Worm (Caenorhabditis elegans) whole organism, early embryonic: ENCODE data around the gene nlp-28.

ENCODE experiments used
- B0310.2 ChIP-seq: sonication (generic microtip); optimal IDR thresholded peaks from 2 replicates; lab custom pipeline; 2016; ENCODE audit warnings: mild to moderate bottlenecking, missing genetic modification characterization, missing compliant biosample characterization
- F13C5.2 ChIP-seq: sonication (generic microtip); optimal IDR thresholded peaks from 2 replicates; lab custom pipeline; 2017; ENCODE audit warnings: mild to moderate bottlenecking, missing genetic modification characterization, inconsistent platforms, missing compliant biosample characterization
- aly-1 ChIP-seq: sonication (generic microtip); optimal IDR thresholded peaks from 2 replicates; lab custom pipeline; 2016; ENCODE audit warnings: missing genetic modification characterization, missing compliant biosample characterization
- ama-1 ChIP-seq: fragments of 150-350 bp; optimal IDR thresholded peaks from 2 replicates; lab custom pipeline; 2014
- ceh-13 ChIP-seq: fragments of 200-800 bp; sonication (Bioruptor generic); optimal IDR thresholded peaks from 2 replicates; lab custom pipeline; 2018; ENCODE audit warnings: mild to moderate bottlenecking, missing genetic modification characterization, missing compliant biosample characterization
- ceh-36 ChIP-seq: sonication (generic microtip); optimal IDR thresholded peaks from 2 replicates; lab custom pipeline; 2016; ENCODE audit warnings: missing genetic modification characterization, inconsistent platforms, missing compliant biosample characterization
- ets-7 ChIP-seq: sonication (generic microtip); optimal IDR thresholded peaks from 2 replicates; lab custom pipeline; 2016; ENCODE audit warnings: missing genotype, missing genetic modification characterization, missing compliant biosample characterization
- flt-1 ChIP-seq: fragments of 200-800 bp; sonication (Bioruptor generic); IDR thresholded peaks from 2 replicates; pipeline ENCODE4 v1.3.6; 2022; ENCODE audit warnings: missing genetic modification characterization, missing compliant biosample characterization
- hmg-4 ChIP-seq: fragments of 200-800 bp; sonication (Bioruptor generic); optimal IDR thresholded peaks from 2 replicates; lab custom pipeline; 2018; ENCODE audit warnings: mild to moderate bottlenecking, missing genetic modification characterization, missing compliant biosample characterization
- hnd-1 ChIP-seq: sonication (generic microtip); optimal IDR thresholded peaks from 2 replicates; lab custom pipeline; 2016; ENCODE audit warnings: missing genetic modification characterization, missing compliant biosample characterization
- sea-1 ChIP-seq: fragments of 200-800 bp; sonication (Bioruptor generic); conservative IDR thresholded peaks from 2 replicates; pipeline ENCODE4 v1.3.6; 2022; ENCODE audit warnings: missing genetic modification characterization, missing compliant biosample characterization
- tra-4 ChIP-seq: sonication (generic microtip); optimal IDR thresholded peaks from 2 replicates; lab custom pipeline; 2017; ENCODE audit warnings: missing genetic modification characterization, missing compliant biosample characterization

DNA sequence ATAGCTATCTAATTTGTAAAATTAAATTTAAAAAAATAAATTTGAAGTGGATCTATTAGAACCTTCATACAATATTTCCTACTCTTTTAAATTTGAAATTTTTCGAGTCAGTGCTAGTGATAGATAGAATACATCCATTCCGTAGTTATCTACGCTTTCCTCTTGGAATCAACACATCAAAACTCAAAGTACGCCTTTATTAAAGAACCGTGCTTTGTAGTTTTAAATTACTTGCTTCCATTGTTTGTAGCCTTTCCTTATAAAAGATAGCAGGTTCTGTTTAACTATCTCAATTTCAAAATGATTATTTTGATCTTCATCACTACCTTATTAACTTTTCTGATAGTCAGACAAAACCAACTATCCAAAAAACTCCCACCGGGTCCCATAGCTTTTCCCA lies 42.6 kb upstream of the nlp-28 start, which contains the start of gene cyp-35B3:
- TF ChIP-seq ama-1 (lab: Kevin White, UChicago) (no peak), aly-1 (tag; lab: Kevin White, UChicago) (no peak), ets-7 (no peak), ceh-13 (no peak), tra-4 (no peak), F13C5.2 (tag; lab: Kevin White, UChicago) (no peak), sea-1 (GFP tag; lab: Robert Waterston, UW) (no peak), hnd-1 (tag; lab: Kevin White, UChicago) (no peak), hmg-4 (no peak), B0310.2 (no peak), flt-1 (GFP tag; lab: Robert Waterston, UW) (no peak), ceh-36 (tag; lab: Kevin White, UChicago) (no peak)
